Fruit fly (Drosophila melanogaster): ENCODE results near the gene CG11095.

dm6 chrX:13843487-13843886, 32.0 kb downstream of the CG11095 start:
- TF ChIP-seq Myc (optimal IDR thresholded peaks at IDR 0.05): no peak
- no peak for TF ChIP-seq ttk (optimal IDR thresholded peaks at IDR 0.05)
- no peak for TF ChIP-seq psq (optimal IDR thresholded peaks at IDR 0.05)
- TF ChIP-seq Sin3A (optimal IDR thresholded peaks at IDR 0.05): no peak
- no peak for TF ChIP-seq insv (optimal IDR thresholded peaks at IDR 0.05)

Data from Kc167 (cell line).